Fruit fly (Drosophila melanogaster) whole organism, pupa: ENCODE results near the gene sxe2.

ENCODE experiments used
- CG10348 ChIP-seq: fragments of 200-800 bp; sonication (Bioruptor generic); IDR thresholded peaks from 2 replicates; pipeline ENCODE4 v1.3.6; 2022; ENCODE audit warnings: missing biosample characterization, missing genetic modification characterization
- CG12605 ChIP-seq: fragments of 200-800 bp; sonication (Bioruptor generic); IDR thresholded peaks from 2 replicates; pipeline ENCODE4 v1.3.6; 2022; ENCODE audit warnings: missing biosample characterization, missing genetic modification characterization
- CG13204 ChIP-seq: fragments of 200-800 bp; sonication (Bioruptor generic); optimal IDR thresholded peaks from 2 replicates; lab custom pipeline; 2018; ENCODE audit warnings: missing biosample characterization, mild to moderate bottlenecking, missing genetic modification characterization, moderate library complexity
- CG14655 ChIP-seq: fragments of 200-800 bp; sonication (Bioruptor generic); optimal IDR thresholded peaks from 3 replicates; lab custom pipeline; 2017; ENCODE audit warnings: mild to moderate bottlenecking, missing biosample characterization, missing genetic modification reagents, missing genetic modification characterization
- CG15710 ChIP-seq: fragments of 200-800 bp; sonication (Bioruptor generic); optimal IDR thresholded peaks from 2 replicates; lab custom pipeline; 2018; ENCODE audit warnings: missing biosample characterization, mild to moderate bottlenecking, missing genetic modification characterization, moderate library complexity
- CG17806 ChIP-seq: fragments of 200-800 bp; sonication (Bioruptor generic); optimal IDR thresholded peaks from 2 replicates; lab custom pipeline; 2018; ENCODE audit warnings: missing biosample characterization, mild to moderate bottlenecking, missing genetic modification characterization, moderate library complexity
- CG32121 ChIP-seq: fragments of 200-800 bp; sonication (Bioruptor generic); IDR thresholded peaks from 2 replicates; pipeline ENCODE4 v1.3.6; 2022; ENCODE audit warnings: missing biosample characterization, missing genetic modification characterization
- CG34367 ChIP-seq: fragments of 200-800 bp; sonication (Bioruptor generic); optimal IDR thresholded peaks from 2 replicates; lab custom pipeline; 2018; ENCODE audit warnings: missing biosample characterization, mild to moderate bottlenecking, missing genetic modification characterization
- CG4496 ChIP-seq: fragments of 200-800 bp; sonication (Bioruptor generic); IDR thresholded peaks from 3 replicates; pipeline ENCODE4 v1.3.6; 2022; ENCODE audit warnings: missing biosample characterization, missing genetic modification characterization
- CG8159 ChIP-seq: fragments of 200-800 bp; sonication (Bioruptor generic); optimal IDR thresholded peaks from 3 replicates; lab custom pipeline; 2018; ENCODE audit warnings: missing biosample characterization, mild to moderate bottlenecking, missing genetic modification characterization, moderate library complexity
- CG8301 ChIP-seq: fragments of 200-800 bp; sonication (Bioruptor generic); optimal IDR thresholded peaks from 2 replicates; lab custom pipeline; 2018; ENCODE audit warnings: missing biosample characterization, mild to moderate bottlenecking, missing genetic modification characterization
- CG9948 ChIP-seq: fragments of 200-800 bp; sonication (Bioruptor generic); optimal IDR thresholded peaks from 2 replicates; lab custom pipeline; 2018; ENCODE audit warnings: missing biosample characterization, mild to moderate bottlenecking, missing genetic modification characterization, moderate library complexity
- D1 ChIP-seq: fragments of 200-800 bp; sonication (Bioruptor generic); optimal IDR thresholded peaks from 2 replicates; lab custom pipeline; 2018; ENCODE audit warnings: missing biosample characterization, mild to moderate bottlenecking, missing genetic modification characterization, moderate library complexity
- EcR ChIP-seq: fragments of 200-800 bp; sonication (Bioruptor generic); optimal IDR thresholded peaks from 3 replicates; lab custom pipeline; 2019; ENCODE audit warnings: missing biosample characterization, missing genetic modification characterization, mild to moderate bottlenecking, moderate library complexity, missing genetic modification reagents
- Ets98B ChIP-seq: fragments of 200-800 bp; sonication (Bioruptor generic); IDR thresholded peaks from 2 replicates; pipeline ENCODE4 v1.3.6; 2022; ENCODE audit warnings: missing biosample characterization, missing genetic modification characterization
- Pif1A ChIP-seq: fragments of 200-800 bp; sonication (Bioruptor generic); optimal IDR thresholded peaks from 3 replicates; lab custom pipeline; 2016; ENCODE audit warnings: missing biosample characterization, missing genetic modification characterization
- Pif1B ChIP-seq: fragments of 200-800 bp; sonication (Bioruptor generic); optimal IDR thresholded peaks from 3 replicates; lab custom pipeline; 2016; ENCODE audit warnings: missing biosample characterization, missing genetic modification characterization
- Snoo ChIP-seq: fragments of 200-800 bp; sonication (Bioruptor generic); optimal IDR thresholded peaks from 3 replicates; lab custom pipeline; 2017; ENCODE audit warnings: missing biosample characterization, mild to moderate bottlenecking, missing genetic modification characterization, inconsistent platforms
- fd96Ca ChIP-seq: fragments of 200-800 bp; sonication (Bioruptor generic); IDR thresholded peaks from 3 replicates; pipeline ENCODE4 v1.3.6; 2022; ENCODE audit warnings: missing biosample characterization, missing genetic modification characterization
- gl ChIP-seq: fragments of 200-800 bp; sonication (Bioruptor generic); optimal IDR thresholded peaks from 2 replicates; lab custom pipeline; 2018; ENCODE audit warnings: missing biosample characterization, mild to moderate bottlenecking, missing genetic modification characterization
- rn ChIP-seq: fragments of 200-800 bp; sonication (Bioruptor generic); IDR thresholded peaks from 2 replicates; pipeline ENCODE4 v1.3.6; 2022; ENCODE audit warnings: missing biosample characterization, missing genetic modification characterization

sxe2 gene

DNA sequence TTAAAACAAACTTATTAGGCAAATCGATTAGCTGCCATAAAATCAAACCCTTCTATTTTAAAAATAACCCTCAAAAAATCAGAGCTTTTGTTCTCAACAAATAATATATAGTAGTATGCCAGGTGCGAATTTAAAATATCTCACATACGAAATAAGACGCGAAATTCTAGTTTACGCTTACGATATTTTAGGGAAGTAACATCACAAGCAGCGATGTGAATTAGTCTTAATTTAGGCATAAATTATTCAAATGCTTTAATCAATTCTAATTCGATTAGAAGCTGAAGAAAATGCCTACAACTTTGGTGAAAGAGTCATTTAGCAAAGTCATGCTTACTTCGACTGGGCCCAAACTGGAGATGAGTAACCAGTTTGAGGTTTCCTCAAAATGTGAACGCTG lies at the start of gene sxe2:
Gene sxe2 (plus strand): TSS at position 301 of the 400 bp plus-strand sequence.
- no peak for TF ChIP-seq CG4496
- TF ChIP-seq CG13204 (GFP tag; lab: Kevin White, UChicago), result no peak

DNA sequence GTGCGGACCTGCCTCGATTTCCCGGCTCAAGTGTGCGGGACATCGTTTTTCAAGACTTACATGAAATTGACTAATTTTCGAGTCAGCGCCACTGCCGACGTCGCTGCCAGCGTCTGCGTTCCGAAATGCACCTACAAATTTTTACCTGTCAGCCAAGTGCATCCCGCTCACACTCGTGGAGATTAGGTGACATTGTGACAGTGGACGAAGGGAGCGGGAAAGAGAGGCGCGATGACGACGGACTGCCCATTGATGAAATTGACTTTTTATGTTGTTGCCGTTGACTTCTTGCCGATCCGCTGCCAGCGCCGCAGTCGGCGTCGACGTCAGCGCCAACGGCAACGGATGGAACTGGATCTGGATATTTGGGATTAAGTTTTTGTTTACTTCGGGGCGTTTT lies 49.5 kb upstream of the sxe2 start:
- TF ChIP-seq Pif1A, result no peak
- no peak for TF ChIP-seq CG8159 (tag; lab: Kevin White, UChicago)
- no peak for TF ChIP-seq rn (GFP tag; lab: Robert Waterston, UW)
- no peak for TF ChIP-seq Ets98B (GFP tag; lab: Robert Waterston, UW)
- no peak for TF ChIP-seq Pif1B (GFP tag; lab: Kevin White, UChicago)
- TF ChIP-seq CG12605, result no peak
- no peak for TF ChIP-seq CG15710
- no peak for TF ChIP-seq CG10348
- no peak for TF ChIP-seq gl (tag; lab: Kevin White, UChicago)
- no peak for TF ChIP-seq EcR (GFP tag; lab: Kevin White, UChicago)
- no peak for TF ChIP-seq Snoo
- TF ChIP-seq CG9948 (tag; lab: Kevin White, UChicago), result no peak
- no peak for TF ChIP-seq CG34367 (tag; lab: Kevin White, UChicago)
- no peak for TF ChIP-seq CG32121 (GFP tag; lab: Robert Waterston, UW)
- no peak for TF ChIP-seq CG4496
- no peak for TF ChIP-seq CG8301

- TF ChIP-seq Pif1A (no peak), CG10348 (no peak), rn (GFP tag; lab: Robert Waterston, UW) (no peak), CG14655 (GFP tag; lab: Kevin White, UChicago) (no peak), CG17806 (tag; lab: Kevin White, UChicago) (no peak), D1 (peak; percentile 15)
- TF ChIP-seq, all 21 proteins: peak for 1
Measured at dm6 chr3R:16038049-16038448, 45.6 kb upstream of the sxe2 start.

DNA sequence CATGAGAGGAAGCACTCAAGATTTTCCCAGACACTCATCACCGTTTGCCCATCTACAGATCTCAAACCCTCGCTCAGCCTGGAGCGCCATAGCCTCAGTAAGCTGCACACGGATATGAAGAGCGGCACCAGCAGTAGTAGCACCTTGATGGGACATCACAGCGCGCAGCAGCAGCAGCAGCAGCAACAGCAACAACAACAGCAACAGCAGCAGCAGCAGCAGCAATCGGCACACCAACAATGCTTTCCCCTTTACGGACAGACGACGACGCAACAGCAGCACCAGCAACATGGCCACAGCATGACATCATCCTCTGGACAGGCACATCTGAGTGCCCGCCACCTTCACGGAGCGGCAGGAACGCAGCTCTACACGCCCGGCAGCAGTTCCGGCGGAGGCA lies 44.1 kb upstream of the sxe2 start:
- TF ChIP-seq Pif1A (no peak), CG4496 (no peak), CG8159 (tag; lab: Kevin White, UChicago) (no peak), CG34367 (tag; lab: Kevin White, UChicago) (no peak), fd96Ca (GFP tag; lab: Robert Waterston, UW) (no peak), CG15710 (no peak)

- no peak for TF ChIP-seq CG32121 (GFP tag; lab: Robert Waterston, UW)
- no peak for TF ChIP-seq CG13204 (GFP tag; lab: Kevin White, UChicago)
- TF ChIP-seq Ets98B (GFP tag; lab: Robert Waterston, UW), result no peak
- peak; percentile 38 for TF ChIP-seq D1
- no peak for TF ChIP-seq Pif1A
Measured at dm6 chr3R:16040925-16041324, 42.8 kb upstream of the sxe2 start.

DNA sequence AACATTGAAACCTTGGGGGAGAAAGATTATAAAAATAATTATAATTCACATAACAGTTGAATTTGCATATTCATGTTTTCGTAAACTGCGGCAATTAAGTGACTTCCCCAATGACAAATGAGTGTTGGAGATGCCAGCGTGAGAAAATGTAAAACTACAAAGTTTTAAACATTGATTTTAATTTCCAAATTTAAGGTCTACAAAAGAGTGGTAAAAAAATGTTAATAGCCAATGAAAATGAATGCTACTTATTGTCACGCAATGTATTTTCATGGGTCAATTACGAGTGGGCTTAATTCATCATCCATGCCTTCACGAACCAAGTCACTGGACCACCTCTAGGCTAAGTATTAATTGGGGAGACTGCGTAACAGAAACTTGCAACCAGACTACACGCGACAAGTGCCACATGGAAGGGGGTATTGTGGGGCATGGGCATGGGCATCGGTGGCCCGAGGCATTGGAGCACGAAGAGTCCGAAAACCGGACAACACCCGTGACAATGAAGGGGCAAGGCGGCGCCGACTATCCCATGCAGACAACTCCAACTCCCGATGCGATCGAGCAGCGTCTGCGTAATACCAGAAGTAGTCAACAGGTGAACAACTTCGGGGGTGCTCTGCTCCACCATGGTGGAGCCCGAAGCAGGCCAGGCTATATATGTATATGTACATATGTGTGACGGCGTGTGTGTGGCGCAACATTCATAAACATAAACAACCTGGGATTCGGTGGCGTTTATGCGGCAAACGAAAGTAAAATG lies 41.4 kb upstream of the sxe2 start:
- TF ChIP-seq CG8159 (tag; lab: Kevin White, UChicago) (peak; percentile 17), Pif1B (GFP tag; lab: Kevin White, UChicago) (peak; percentile 16), Snoo (peak; percentile 9), fd96Ca (GFP tag; lab: Robert Waterston, UW) (0 out of 3 replicates have a peak, but pooled peaks have one; percentile 46), EcR (GFP tag; lab: Kevin White, UChicago) (peak; percentile 82), CG34367 (tag; lab: Kevin White, UChicago) (no peak), D1 (no peak), CG17806 (tag; lab: Kevin White, UChicago) (peak; percentile 10), CG13204 (GFP tag; lab: Kevin White, UChicago) (no peak), CG10348 (0 out of 2 replicates have a peak, but pooled peaks have one; percentile 9), CG4496 (peak; percentile 28; the same call in 2 of the 3 replicates), CG14655 (GFP tag; lab: Kevin White, UChicago) (no peak), CG8301 (peak; percentile 36), rn (GFP tag; lab: Robert Waterston, UW) (no peak), CG15710 (no peak), Pif1A (peak; percentile 11)

- TF ChIP-seq CG32121 (GFP tag; lab: Robert Waterston, UW), result no peak
- TF ChIP-seq CG14655 (GFP tag; lab: Kevin White, UChicago), result peak; percentile 45
- TF ChIP-seq CG34367 (tag; lab: Kevin White, UChicago), result no peak
- TF ChIP-seq fd96Ca (GFP tag; lab: Robert Waterston, UW), result no peak
- TF ChIP-seq CG9948 (tag; lab: Kevin White, UChicago), result no peak
- TF ChIP-seq EcR (GFP tag; lab: Kevin White, UChicago), result no peak
- TF ChIP-seq CG10348, result no peak
- no peak for TF ChIP-seq gl (tag; lab: Kevin White, UChicago)
- TF ChIP-seq Ets98B (GFP tag; lab: Robert Waterston, UW), result no peak
- TF ChIP-seq CG13204 (GFP tag; lab: Kevin White, UChicago), result no peak
- peak; percentile 13 for TF ChIP-seq CG15710
- TF ChIP-seq Snoo, result no peak
- TF ChIP-seq rn (GFP tag; lab: Robert Waterston, UW), result no peak
- TF ChIP-seq CG8301, result peak; percentile 72
- peak; percentile 7 for TF ChIP-seq Pif1A
- peak; percentile 56 for TF ChIP-seq CG12605
- no peak for TF ChIP-seq Pif1B (GFP tag; lab: Kevin White, UChicago)
- TF ChIP-seq CG8159 (tag; lab: Kevin White, UChicago), result peak; percentile 47
- TF ChIP-seq D1, result no peak
- peak; percentile 48 for TF ChIP-seq CG17806 (tag; lab: Kevin White, UChicago)
- no peak for TF ChIP-seq CG4496
- TF ChIP-seq, all 21 proteins: peak for 7
Measured at dm6 chr3R:16042900-16043548, 40.7 kb upstream of the sxe2 start, which contains the start of gene Jhbp4. Jhbp4 (plus strand) TSS chr3R:16043498.
